Fruit fly (Drosophila melanogaster) whole organism, prepupa: ENCODE results near the gene Sas-4.
A peak's percentile ranks its signal among the peaks of the same experiment; 100 is the strongest.

Experiments used
- Blimp-1 ChIP-seq: fragments of 200-800 bp; sonication (Bioruptor generic); optimal IDR thresholded peaks from 3 replicates; lab custom pipeline; 2017; ENCODE audit warnings: missing biosample characterization, missing genetic modification characterization, mild to moderate bottlenecking, moderate library complexity, missing genetic modification reagents
- CG10669 ChIP-seq: fragments of 200-800 bp; sonication (Bioruptor generic); optimal IDR thresholded peaks from 3 replicates; lab custom pipeline; 2018; ENCODE audit warnings: missing biosample characterization, mild to moderate bottlenecking, missing genetic modification characterization, moderate library complexity
- CG11294 ChIP-seq: fragments of 200-800 bp; sonication (Bioruptor generic); IDR thresholded peaks from 2 replicates; pipeline ENCODE4 v1.3.6; 2022; ENCODE audit warnings: missing biosample characterization, missing genetic modification characterization
- CG11902 ChIP-seq: fragments of 200-800 bp; sonication (Bioruptor generic); optimal IDR thresholded peaks from 3 replicates; lab custom pipeline; 2016; ENCODE audit warnings: missing biosample characterization, missing genetic modification characterization
- CG15336 ChIP-seq: fragments of 200-800 bp; sonication (Bioruptor generic); IDR thresholded peaks from 2 replicates; pipeline ENCODE4 v1.3.6; 2022; ENCODE audit warnings: missing biosample characterization, missing genetic modification characterization
- CG1621 ChIP-seq: fragments of 200-800 bp; sonication (Bioruptor generic); optimal IDR thresholded peaks from 3 replicates; lab custom pipeline; 2018; ENCODE audit warnings: missing biosample characterization, mild to moderate bottlenecking, missing genetic modification characterization
- CG3032 ChIP-seq: fragments of 200-800 bp; optimal IDR thresholded peaks from 2 replicates; lab custom pipeline; 2019; ENCODE audit warnings: missing biosample characterization, mild to moderate bottlenecking, missing genetic modification characterization, moderate library complexity
- CG31627 ChIP-seq: fragments of 200-800 bp; sonication (Bioruptor generic); optimal IDR thresholded peaks from 3 replicates; lab custom pipeline; 2016; ENCODE audit warnings: missing biosample characterization, missing genetic modification characterization
- CG32006 ChIP-seq: fragments of 200-800 bp; sonication (Bioruptor generic); optimal IDR thresholded peaks from 3 replicates; lab custom pipeline; 2017; ENCODE audit warnings: missing biosample characterization, mild to moderate bottlenecking, missing genetic modification characterization
- CG34406 ChIP-seq: fragments of 200-800 bp; sonication (Bioruptor generic); optimal IDR thresholded peaks from 3 replicates; lab custom pipeline; 2016; ENCODE audit warnings: missing biosample characterization, missing genetic modification characterization
- CG3919 ChIP-seq: fragments of 200-800 bp; sonication (Bioruptor generic); optimal IDR thresholded peaks from 3 replicates; lab custom pipeline; 2016; ENCODE audit warnings: missing biosample characterization, missing genetic modification characterization
- CG4318 ChIP-seq: fragments of 200-800 bp; sonication (Bioruptor generic); optimal IDR thresholded peaks from 3 replicates; lab custom pipeline; 2017; ENCODE audit warnings: missing biosample characterization, mild to moderate bottlenecking, missing genetic modification characterization
- CG6163 ChIP-seq: fragments of 200-800 bp; sonication (Bioruptor generic); IDR thresholded peaks from 3 replicates; pipeline ENCODE4 v1.3.6; 2022; ENCODE audit warnings: missing biosample characterization, missing genetic modification characterization
- CG6276 ChIP-seq: fragments of 200-800 bp; sonication (Bioruptor generic); optimal IDR thresholded peaks from 2 replicates; lab custom pipeline; 2017; ENCODE audit warnings: missing biosample characterization, mild to moderate bottlenecking, missing genetic modification characterization
- CG6792 ChIP-seq: fragments of 200-800 bp; sonication (Bioruptor generic); optimal IDR thresholded peaks from 3 replicates; lab custom pipeline; 2016; ENCODE audit warnings: missing biosample characterization, missing genetic modification characterization
- CG6808 ChIP-seq: fragments of 200-800 bp; sonication (Bioruptor generic); optimal IDR thresholded peaks from 3 replicates; lab custom pipeline; 2017; ENCODE audit warnings: missing biosample characterization, missing genetic modification characterization, mild to moderate bottlenecking, moderate library complexity, missing genetic modification reagents
- CG6854 ChIP-seq: fragments of 200-800 bp; sonication (Bioruptor generic); optimal IDR thresholded peaks from 2 replicates; lab custom pipeline; 2017; ENCODE audit warnings: missing biosample characterization, mild to moderate bottlenecking, missing genetic modification characterization
- CG7368 ChIP-seq: fragments of 200-800 bp; sonication (Bioruptor generic); optimal IDR thresholded peaks from 3 replicates; lab custom pipeline; 2016; ENCODE audit warnings: missing biosample characterization, missing genetic modification characterization
- CG8119 ChIP-seq: fragments of 200-800 bp; sonication (Bioruptor generic); IDR thresholded peaks from 3 replicates; pipeline ENCODE4 v1.3.6; 2022; ENCODE audit warnings: missing biosample characterization, missing genetic modification characterization
- CG8319 ChIP-seq: fragments of 200-800 bp; sonication (Bioruptor generic); optimal IDR thresholded peaks from 3 replicates; lab custom pipeline; 2016; ENCODE audit warnings: missing biosample characterization, missing genetic modification characterization
- CG8632 ChIP-seq: fragments of 200-800 bp; sonication (Bioruptor generic); optimal IDR thresholded peaks from 3 replicates; lab custom pipeline; 2016; ENCODE audit warnings: missing biosample characterization, missing genetic modification characterization
- CG9139 ChIP-seq: fragments of 200-800 bp; sonication (Bioruptor generic); optimal IDR thresholded peaks from 3 replicates; lab custom pipeline; 2017; ENCODE audit warnings: missing biosample characterization, mild to moderate bottlenecking, missing genetic modification characterization
- Eip75B ChIP-seq: fragments of 200-800 bp; sonication (Bioruptor generic); optimal IDR thresholded peaks from 3 replicates; lab custom pipeline; 2016; ENCODE audit warnings: missing biosample characterization, missing genetic modification characterization
- Eip78C ChIP-seq: fragments of 200-800 bp; sonication (Bioruptor generic); peaks from one replicate; lab custom pipeline; 2016; ENCODE audit warnings: missing biosample characterization, missing genetic modification characterization
- Ets21C ChIP-seq: fragments of 200-800 bp; sonication (Bioruptor generic); optimal IDR thresholded peaks from 3 replicates; lab custom pipeline; 2016; ENCODE audit warnings: missing biosample characterization, missing genetic modification characterization
- Ets96B ChIP-seq: fragments of 200-800 bp; optimal IDR thresholded peaks from 2 replicates; lab custom pipeline; 2019; ENCODE audit warnings: missing biosample characterization, mild to moderate bottlenecking, missing genetic modification characterization, moderate library complexity
- Gug ChIP-seq: fragments of 200-800 bp; sonication (Bioruptor generic); IDR thresholded peaks from 2 replicates; pipeline ENCODE4 v1.3.6; 2022; ENCODE audit warnings: missing biosample characterization, missing genetic modification characterization
- Hr38 ChIP-seq: sonication (Bioruptor generic); optimal IDR thresholded peaks from 2 replicates; lab custom pipeline; 2016; ENCODE audit warnings: missing biosample characterization, missing genetic modification characterization
- Hr39 ChIP-seq: fragments of 200-800 bp; sonication (Bioruptor generic); optimal IDR thresholded peaks from 2 replicates; lab custom pipeline; 2016; ENCODE audit warnings: missing biosample characterization, missing genetic modification characterization
- Hr4 ChIP-seq: fragments of 200-800 bp; sonication (Bioruptor generic); optimal IDR thresholded peaks from 3 replicates; lab custom pipeline; 2016; ENCODE audit warnings: missing biosample characterization, missing genetic modification characterization
- Lpt ChIP-seq: fragments of 200-800 bp; sonication (Bioruptor generic); optimal IDR thresholded peaks from 3 replicates; lab custom pipeline; 2016; ENCODE audit warnings: missing biosample characterization, missing genetic modification characterization
- Met ChIP-seq: fragments of 200-800 bp; sonication (Bioruptor generic); optimal IDR thresholded peaks from 3 replicates; lab custom pipeline; 2016; ENCODE audit warnings: missing biosample characterization, missing genetic modification characterization
- OdsH ChIP-seq: fragments of 200-800 bp; sonication (Bioruptor generic); optimal IDR thresholded peaks from 3 replicates; lab custom pipeline; 2016; ENCODE audit warnings: missing biosample characterization, missing genetic modification characterization
- Smox ChIP-seq: fragments of 200-800 bp; sonication (Bioruptor generic); optimal IDR thresholded peaks from 3 replicates; lab custom pipeline; 2016; ENCODE audit warnings: missing biosample characterization, missing genetic modification characterization
- Sox102F ChIP-seq: fragments of 200-800 bp; sonication (Bioruptor generic); optimal IDR thresholded peaks from 2 replicates; lab custom pipeline; 2016; ENCODE audit warnings: missing biosample characterization, mild to moderate bottlenecking, missing genetic modification characterization
- Sox14 ChIP-seq: fragments of 200-800 bp; sonication (Bioruptor generic); optimal IDR thresholded peaks from 3 replicates; lab custom pipeline; 2016; ENCODE audit warnings: missing biosample characterization, missing genetic modification characterization
- Sox15 ChIP-seq: fragments of 200-800 bp; sonication (Bioruptor generic); optimal IDR thresholded peaks from 3 replicates; lab custom pipeline; 2016; ENCODE audit warnings: missing biosample characterization, missing genetic modification characterization
- achi ChIP-seq: fragments of 200-800 bp; sonication (Bioruptor generic); optimal IDR thresholded peaks from 3 replicates; lab custom pipeline; 2016; ENCODE audit warnings: missing biosample characterization, missing genetic modification characterization
- acj6 ChIP-seq: fragments of 200-800 bp; sonication (Bioruptor generic); optimal IDR thresholded peaks from 3 replicates; lab custom pipeline; 2016; ENCODE audit warnings: missing biosample characterization, missing genetic modification characterization
- cyc ChIP-seq: fragments of 200-800 bp; sonication (Bioruptor generic); optimal IDR thresholded peaks from 3 replicates; lab custom pipeline; 2016; ENCODE audit warnings: missing biosample characterization, missing genetic modification characterization
- dac ChIP-seq: fragments of 200-800 bp; sonication (Bioruptor generic); optimal IDR thresholded peaks from 2 replicates; lab custom pipeline; 2017; ENCODE audit warnings: missing biosample characterization, mild to moderate bottlenecking, missing genetic modification characterization
- dsx ChIP-seq: fragments of 200-800 bp; optimal IDR thresholded peaks from 3 replicates; lab custom pipeline; 2019; ENCODE audit warnings: missing biosample characterization, mild to moderate bottlenecking, missing genetic modification characterization, moderate library complexity; ENCODE audit not compliant: poor library complexity, severe bottlenecking
- eg ChIP-seq: fragments of 200-800 bp; sonication (Bioruptor generic); IDR thresholded peaks from 3 replicates; pipeline ENCODE4 v1.3.6; 2022; ENCODE audit warnings: missing biosample characterization, missing genetic modification characterization
- esn ChIP-seq: fragments of 200-800 bp; sonication (Bioruptor generic); optimal IDR thresholded peaks from 2 replicates; lab custom pipeline; 2016; ENCODE audit warnings: missing biosample characterization, mild to moderate bottlenecking, missing genetic modification characterization, moderate library complexity
- fd59A ChIP-seq: fragments of 200-800 bp; sonication (Bioruptor generic); optimal IDR thresholded peaks from 2 replicates; lab custom pipeline; 2017; ENCODE audit warnings: missing biosample characterization, mild to moderate bottlenecking, missing genetic modification characterization, missing genetic modification reagents
- fd85E ChIP-seq: fragments of 200-800 bp; sonication (Bioruptor generic); optimal IDR thresholded peaks from 3 replicates; lab custom pipeline; 2016; ENCODE audit warnings: missing biosample characterization, missing genetic modification characterization
- net ChIP-seq: fragments of 200-800 bp; sonication (Bioruptor generic); optimal IDR thresholded peaks from 3 replicates; lab custom pipeline; 2016; ENCODE audit warnings: missing biosample characterization, missing genetic modification characterization
- ss ChIP-seq, 2 experiments: fragments of 200-800 bp; sonication (Bioruptor generic); optimal IDR thresholded peaks; 2 replicates in 1 of 2; 3 replicates in 1 of 2; lab custom pipeline; 2017 to 2018; ENCODE audit warnings: mild to moderate bottlenecking in 2 of 2, missing biosample characterization in 2 of 2, missing genetic modification characterization in 2 of 2, moderate library complexity in 1 of 2
- svp ChIP-seq: fragments of 200-800 bp; sonication (Bioruptor generic); peaks from one replicate; lab custom pipeline; 2016; ENCODE audit warnings: missing biosample characterization, missing genetic modification characterization
- topi ChIP-seq: fragments of 200-800 bp; sonication (Bioruptor generic); optimal IDR thresholded peaks from 3 replicates; lab custom pipeline; 2016; ENCODE audit warnings: missing biosample characterization, missing genetic modification characterization
- vri ChIP-seq: fragments of 200-800 bp; sonication (Bioruptor generic); optimal IDR thresholded peaks from 3 replicates; lab custom pipeline; 2016; ENCODE audit warnings: missing biosample characterization, mild to moderate bottlenecking, missing genetic modification characterization

The Sas-4 gene

DNA sequence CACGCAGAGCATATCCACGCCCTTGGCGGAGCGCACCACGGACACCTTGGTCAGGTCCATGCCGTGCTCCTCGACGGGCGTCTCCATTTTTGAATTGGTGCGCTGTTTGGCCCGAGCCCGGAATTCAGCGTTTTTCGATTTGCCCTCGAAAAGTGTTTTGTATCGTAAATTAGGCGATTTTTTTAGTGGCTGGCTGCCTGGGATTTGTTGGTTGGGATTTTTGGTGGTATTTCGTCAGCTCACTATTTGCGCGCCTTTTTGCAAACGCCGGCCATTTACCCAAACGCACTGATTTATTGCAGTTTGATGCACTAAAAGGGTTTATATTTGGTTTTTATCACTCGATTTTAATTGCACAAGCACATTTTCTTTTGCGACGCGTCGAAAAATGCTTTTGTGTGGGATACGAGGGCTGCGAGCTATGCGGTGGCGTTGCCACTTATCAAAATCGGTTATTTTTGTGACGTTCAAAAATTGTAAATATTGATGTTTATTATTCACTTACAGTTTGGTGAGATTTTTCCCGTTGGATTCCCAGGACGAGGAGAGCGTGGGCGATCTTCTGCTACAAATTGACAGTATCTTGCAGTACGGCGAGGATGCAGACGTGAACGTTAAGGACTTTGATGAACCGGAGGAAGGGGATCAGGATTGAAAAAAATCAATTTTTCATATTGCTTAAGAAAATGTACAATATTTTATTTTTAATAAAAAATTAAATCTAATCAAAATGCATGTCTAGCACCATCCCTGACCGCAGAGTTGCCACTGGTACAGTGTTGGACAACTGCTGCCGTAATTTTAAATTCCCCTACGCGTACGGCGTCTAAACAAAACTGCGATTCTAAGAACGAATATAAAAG is at the start of gene Sas-4, which contains the start of gene gfzf:
Gene Sas-4, plus strand, starts transcription at position 824 of the 863 bp plus-strand sequence.
Gene gfzf, minus strand, starts transcription at position 425 of the 863 bp plus-strand sequence.
- peak; percentile 21 for TF ChIP-seq Ets96B
- TF ChIP-seq CG3032 (tag; lab: Kevin White, UChicago) = peak; percentile 72
- peak; percentile 59 for TF ChIP-seq CG8632 (GFP tag; lab: Kevin White, UChicago)
- peak; percentile 71 for TF ChIP-seq CG11902 (GFP tag; lab: Kevin White, UChicago)
- TF ChIP-seq CG8119 (GFP tag; lab: Robert Waterston, UW) = peak; percentile 54; the same call in 1 of the 3 replicates
- no peak for TF ChIP-seq ss (GFP tag; optimal IDR thresholded peaks at IDR 0.05; lab: Kevin White, UChicago)
- TF ChIP-seq svp (GFP tag; lab: Kevin White, UChicago) = no peak
- TF ChIP-seq CG32006 (GFP tag; lab: Kevin White, UChicago) = peak; percentile 77
- TF ChIP-seq Smox (GFP tag; lab: Kevin White, UChicago) = no peak
- no peak for TF ChIP-seq Eip75B (GFP tag; lab: Kevin White, UChicago)
- no peak for TF ChIP-seq CG6276 (GFP tag; lab: Kevin White, UChicago)
- TF ChIP-seq CG10669 (GFP tag; lab: Kevin White, UChicago) = no peak
- peak; percentile 70 for TF ChIP-seq acj6 (GFP tag; lab: Kevin White, UChicago)
- TF ChIP-seq CG11294 (GFP tag; lab: Robert Waterston, UW) = peak; percentile 61; the same call in 1 of the 2 replicates
- TF ChIP-seq Hr4 = no peak
- peak; percentile 53 for TF ChIP-seq fd59A (GFP tag; lab: Kevin White, UChicago)
- peak; percentile 73 for TF ChIP-seq esn (GFP tag; lab: Kevin White, UChicago)
- TF ChIP-seq CG3919 (GFP tag; lab: Kevin White, UChicago) = no peak
- peak; percentile 20 for TF ChIP-seq CG1621 (tag; lab: Kevin White, UChicago)
- peak; percentile 41 for TF ChIP-seq dac (GFP tag; lab: Kevin White, UChicago)
- TF ChIP-seq Gug (GFP tag; lab: Robert Waterston, UW) = peak; percentile 68
- TF ChIP-seq OdsH (GFP tag; lab: Kevin White, UChicago) = peak; percentile 73
- TF ChIP-seq Blimp-1 = peak; percentile 14
- peak; percentile 75 for TF ChIP-seq CG6163
- TF ChIP-seq net (GFP tag; lab: Kevin White, UChicago) = no peak
- TF ChIP-seq Eip78C (GFP tag; lab: Kevin White, UChicago) = peak; percentile 80
- 0 out of 2 replicates have a peak, but pooled peaks have one; percentile 25 for TF ChIP-seq CG15336 (GFP tag; lab: Robert Waterston, UW)
- TF ChIP-seq Lpt (GFP tag; lab: Kevin White, UChicago) = peak; percentile 20
- TF ChIP-seq cyc (GFP tag; lab: Kevin White, UChicago) = peak; percentile 61
- TF ChIP-seq CG6792 (GFP tag; lab: Kevin White, UChicago) = no peak
- no peak for TF ChIP-seq CG9139 (GFP tag; lab: Kevin White, UChicago)
- peak; percentile 76 for TF ChIP-seq Hr39 (GFP tag; lab: Kevin White, UChicago)
- no peak for TF ChIP-seq Ets21C
- peak; percentile 66 for TF ChIP-seq CG34406 (GFP tag; lab: Kevin White, UChicago)
- no peak for TF ChIP-seq CG8319 (GFP tag; lab: Kevin White, UChicago)
- no peak for TF ChIP-seq vri
- TF ChIP-seq CG6808 (GFP tag; lab: Kevin White, UChicago) = no peak
- no peak for TF ChIP-seq Met
- TF ChIP-seq Hr38 (GFP tag; lab: Kevin White, UChicago) = no peak
- TF ChIP-seq CG4318 (GFP tag; lab: Kevin White, UChicago) = no peak
- TF ChIP-seq topi = no peak
- TF ChIP-seq achi (GFP tag; lab: Kevin White, UChicago) = no peak
- peak; percentile 69 for TF ChIP-seq Sox14 (GFP tag; lab: Kevin White, UChicago)
- no peak for TF ChIP-seq CG6854 (GFP tag; lab: Kevin White, UChicago)
- TF ChIP-seq CG7368 (GFP tag; lab: Kevin White, UChicago) = peak; percentile 35
- TF ChIP-seq fd85E = no peak
- peak; percentile 73 for TF ChIP-seq CG31627 (GFP tag; lab: Kevin White, UChicago)
- peak; percentile 71; the same call in 2 of the 3 replicates for TF ChIP-seq eg (GFP tag; lab: Robert Waterston, UW)
- TF ChIP-seq Sox15 = peak; percentile 79
- no peak for TF ChIP-seq Sox102F (GFP tag; lab: Kevin White, UChicago)
- no peak for TF ChIP-seq dsx
